Worm (Caenorhabditis elegans) whole organism, dauer: Measurements from ENCODE around the gene col-115.
"Not testable (repeated sequence)": the region's sequence is repeated elsewhere in the genome, so short reads cannot be mapped to it uniquely, and the experiment has no call there.

Experiments used
- unc-62 ChIP-seq: sonication (generic microtip); optimal IDR thresholded peaks from 2 replicates; lab custom pipeline; 2017; ENCODE audit warnings: missing biosample characterization, missing genetic modification reagents, missing genetic modification characterization

Gene col-115

DNA sequence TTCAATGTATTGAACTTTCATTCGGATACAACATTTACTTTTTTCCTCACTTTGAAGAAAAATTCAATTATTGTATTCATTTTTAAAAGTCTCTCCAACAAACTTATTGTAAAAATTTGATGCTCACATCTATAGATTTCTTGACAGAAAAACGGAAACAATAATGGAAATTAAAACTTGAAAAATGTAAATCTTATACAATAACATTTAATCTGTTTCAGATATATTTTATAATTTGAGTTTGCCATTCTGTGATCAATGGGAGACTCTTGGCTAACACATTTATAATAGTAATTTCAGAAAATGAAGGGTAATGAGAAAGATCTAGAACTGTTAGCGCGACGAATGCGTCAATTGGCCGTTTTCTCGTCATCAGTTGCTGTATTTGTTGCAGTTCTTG, at the start of gene col-115:
Gene col-115, plus strand, starts transcription at position 301 of the 400 bp plus-strand sequence.
- no peak for TF ChIP-seq unc-62

DNA sequence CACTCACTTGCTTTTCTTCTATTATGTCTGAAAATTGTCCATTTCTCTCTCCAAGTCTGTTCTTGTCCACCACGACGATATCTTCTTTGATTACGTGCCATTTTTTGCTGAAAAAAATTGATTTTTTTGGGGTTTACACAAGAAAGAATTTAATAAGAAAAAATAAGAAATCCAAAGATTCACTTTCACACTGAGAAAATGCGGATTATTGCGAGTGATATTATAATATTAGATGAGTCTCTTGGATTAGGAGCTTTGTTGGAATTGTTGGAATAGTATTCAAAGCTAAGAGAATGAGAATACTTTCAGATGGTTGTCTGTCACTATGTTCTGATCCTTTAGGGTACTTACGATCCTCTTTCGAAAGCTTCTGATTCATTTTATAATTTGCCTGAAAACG, 49.7 kb upstream of the col-115 start, which contains the start of gene F20D12.7:
Gene F20D12.7, minus strand, starts transcription at position 101 of the 400 bp plus-strand sequence.
- no peak for TF ChIP-seq unc-62

DNA sequence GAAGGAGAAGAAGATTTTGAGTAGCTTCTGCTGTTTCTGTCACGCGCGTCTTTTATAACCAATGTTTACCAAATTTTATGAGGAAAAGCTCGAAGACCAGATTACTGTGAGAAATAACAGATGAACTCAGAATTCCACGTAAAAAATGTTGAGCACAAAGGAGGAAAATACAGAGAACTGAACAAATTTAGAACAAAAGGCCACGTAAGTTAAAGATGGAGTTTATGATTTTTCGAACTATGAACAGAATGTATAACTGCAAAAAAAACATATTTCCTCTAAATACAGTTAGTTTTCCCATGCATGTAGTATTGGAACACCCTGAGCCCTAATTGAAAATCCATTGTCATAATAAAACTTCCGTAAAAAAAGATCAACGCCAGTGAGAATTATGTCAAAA, 47.6 kb upstream of the col-115 start, which contains the start of gene exc-9:
Gene exc-9, minus strand, starts transcription at position 101 of the 400 bp plus-strand sequence.
- no peak for TF ChIP-seq unc-62

DNA sequence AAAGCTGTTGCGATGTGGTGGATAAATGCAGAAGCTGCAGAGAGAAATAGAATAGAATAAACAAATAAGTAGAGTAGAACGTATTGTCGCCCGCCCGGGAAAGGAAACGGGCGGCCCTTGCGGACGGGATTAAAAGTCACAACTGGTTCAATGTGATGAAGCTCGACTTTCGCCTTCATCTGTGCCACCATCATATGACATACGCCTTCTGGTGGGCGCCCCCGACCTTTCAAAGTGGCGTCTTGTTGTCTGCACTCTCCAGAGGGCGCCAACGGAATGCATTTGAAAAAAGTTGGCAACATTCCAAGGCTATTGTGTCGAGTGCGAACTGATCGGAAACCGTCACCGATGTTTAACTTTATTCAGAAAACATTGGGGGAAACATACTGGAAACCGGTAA, 45.2 kb upstream of the col-115 start:
- no peak for TF ChIP-seq unc-62

DNA sequence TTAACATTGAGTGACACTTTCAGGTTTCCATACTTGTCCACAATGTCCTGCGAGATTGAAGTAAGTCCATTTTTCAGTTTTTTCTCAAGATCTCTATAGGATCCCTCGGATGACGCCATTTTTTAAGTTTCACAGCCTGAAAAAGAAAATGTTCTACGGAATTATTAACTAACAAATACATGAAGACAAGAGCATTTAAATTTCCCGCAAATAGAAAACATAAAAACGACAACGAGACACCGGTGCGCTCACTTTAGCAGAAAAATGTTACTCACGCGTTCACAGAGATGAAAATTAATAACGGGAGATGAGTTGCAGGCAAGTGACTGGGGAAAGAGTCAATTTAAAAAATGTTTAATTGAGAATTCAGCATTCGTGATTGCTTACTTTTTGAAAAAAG, 42.0 kb upstream of the col-115 start, which contains the start of gene czw-1:
Gene czw-1, minus strand, starts transcription at position 369 of the 400 bp plus-strand sequence.
- TF ChIP-seq unc-62: no peak

DNA sequence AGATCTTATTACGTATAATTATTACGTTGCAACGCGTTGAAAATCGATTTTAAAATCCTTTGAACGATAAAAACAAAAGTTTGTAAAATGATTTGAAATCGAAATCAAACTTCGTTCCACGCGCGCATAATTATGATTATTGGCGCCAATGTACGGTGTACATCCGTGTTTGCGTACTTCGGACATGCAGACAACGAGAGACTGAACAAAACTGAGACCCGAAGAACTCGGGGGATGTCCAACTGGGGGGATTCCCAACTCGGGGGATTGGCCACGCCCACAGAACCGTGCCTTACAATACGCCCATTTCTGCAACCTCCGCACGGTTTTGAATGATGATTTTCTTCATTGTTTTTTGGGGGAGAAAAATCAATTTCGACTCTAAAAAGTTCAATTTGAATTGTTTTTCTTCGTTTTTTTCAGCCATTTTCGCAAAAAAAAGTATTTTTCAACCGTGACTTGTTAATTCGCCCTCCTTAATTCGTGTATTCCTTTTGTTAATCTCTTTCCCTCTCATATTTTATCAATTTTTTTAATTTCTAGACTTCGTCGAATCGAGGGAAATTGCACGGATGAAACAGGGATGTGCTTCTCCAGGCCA, 41.5 kb upstream of the col-115 start, which contains the start of gene F20D12.12:
Gene F20D12.12, plus strand, starts transcription at position 542 of the 601 bp plus-strand sequence.
- TF ChIP-seq unc-62: not testable (repeated sequence)

DNA sequence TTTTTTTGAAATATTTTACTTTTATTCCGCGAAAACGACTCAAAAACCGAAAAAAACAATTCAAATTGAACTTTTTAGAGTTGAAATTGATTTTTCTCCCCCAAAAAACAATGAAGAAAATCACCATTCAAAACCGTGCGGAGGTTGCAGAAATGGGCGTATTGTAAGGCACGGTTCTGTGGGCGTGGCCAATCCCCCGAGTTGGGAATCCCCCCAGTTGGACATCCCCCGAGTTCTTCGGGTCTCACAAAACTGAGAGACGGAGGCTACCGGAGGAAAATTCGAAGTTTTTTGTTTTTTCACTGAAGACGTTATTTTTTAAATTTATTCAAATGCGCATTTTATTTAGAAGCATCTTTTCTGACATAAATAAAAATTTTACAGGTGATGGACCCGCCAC, 40.2 kb upstream of the col-115 start, which contains the start of gene mcm-3AP:
Gene mcm-3AP, plus strand, starts transcription at position 383 of the 400 bp plus-strand sequence.
- not testable (repeated sequence) for TF ChIP-seq unc-62

DNA sequence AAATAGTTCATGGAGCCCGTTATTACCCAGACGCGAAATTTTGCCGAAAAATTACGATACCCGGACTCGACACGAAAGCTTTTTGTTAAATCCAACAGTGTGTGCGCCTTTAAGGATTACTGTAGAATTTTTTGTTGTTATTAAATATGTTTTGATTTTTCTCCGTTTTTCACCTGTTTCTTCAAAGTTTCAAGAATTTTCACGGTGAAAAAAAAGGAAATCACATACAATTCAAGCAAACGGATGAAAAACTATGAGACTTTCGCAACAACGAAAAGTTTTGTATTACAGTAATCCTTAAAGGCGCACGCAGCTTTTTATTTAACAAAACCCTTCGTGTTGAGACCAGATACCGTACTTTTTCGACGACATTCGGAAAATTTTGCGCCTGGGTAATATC, 34.5 kb upstream of the col-115 start:
- no peak for TF ChIP-seq unc-62

DNA sequence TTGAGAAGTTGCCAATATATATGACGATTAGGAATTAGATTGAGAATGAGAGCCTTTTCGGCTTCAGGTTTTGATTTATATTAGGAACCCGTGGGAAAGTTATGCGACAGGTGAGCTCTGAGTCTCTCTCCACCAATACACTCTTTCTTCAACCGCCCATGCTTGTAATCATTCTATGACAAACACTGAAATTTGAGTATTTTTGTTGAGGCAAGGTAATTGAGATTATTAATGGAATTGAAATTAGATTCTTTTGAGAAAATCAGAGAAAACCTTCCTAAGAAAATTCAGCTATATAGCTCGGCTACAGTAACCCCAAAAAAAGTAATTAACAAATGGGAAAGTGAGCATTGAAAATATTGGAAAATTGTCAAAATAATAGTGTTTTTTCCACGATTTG, 32.6 kb upstream of the col-115 start, which contains the start of gene ceh-19:
Gene ceh-19, minus strand, starts transcription at position 101 of the 400 bp plus-strand sequence.
- TF ChIP-seq unc-62: no peak

DNA sequence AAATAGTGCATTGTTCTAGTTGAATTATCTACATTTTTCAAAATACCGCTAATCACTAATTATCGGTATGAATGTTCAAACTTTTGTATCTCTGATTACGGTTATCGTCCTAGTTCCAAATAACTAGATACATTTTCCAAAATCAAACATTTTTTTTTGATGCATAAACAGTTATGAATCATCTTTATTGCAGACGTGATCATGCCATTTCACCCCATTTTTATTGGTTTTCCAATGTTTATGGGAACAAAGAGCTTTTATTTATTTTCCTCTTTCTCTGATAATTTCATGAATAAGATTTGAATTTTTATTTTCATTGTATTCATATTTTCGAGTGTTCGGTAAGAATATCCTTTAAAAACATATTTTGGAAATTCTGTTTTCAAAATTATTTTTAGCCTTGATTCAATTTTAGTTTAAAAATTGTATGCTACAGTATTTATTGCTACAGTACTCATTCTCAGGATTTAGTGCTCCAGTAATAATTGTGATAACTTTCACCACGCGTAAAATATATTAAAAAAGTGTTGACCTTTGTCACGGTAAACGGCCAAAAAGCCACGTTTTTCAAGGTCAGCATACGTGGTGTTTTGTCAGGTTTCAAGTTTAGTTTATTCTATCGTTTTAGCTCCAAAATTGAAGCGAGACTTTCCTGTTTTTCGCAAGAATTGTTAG, 31.7 kb upstream of the col-115 start, which contains the start of gene csr-1:
Gene csr-1, plus strand, starts transcription at position 625 of the 675 bp plus-strand sequence.
- TF ChIP-seq unc-62: no peak

DNA sequence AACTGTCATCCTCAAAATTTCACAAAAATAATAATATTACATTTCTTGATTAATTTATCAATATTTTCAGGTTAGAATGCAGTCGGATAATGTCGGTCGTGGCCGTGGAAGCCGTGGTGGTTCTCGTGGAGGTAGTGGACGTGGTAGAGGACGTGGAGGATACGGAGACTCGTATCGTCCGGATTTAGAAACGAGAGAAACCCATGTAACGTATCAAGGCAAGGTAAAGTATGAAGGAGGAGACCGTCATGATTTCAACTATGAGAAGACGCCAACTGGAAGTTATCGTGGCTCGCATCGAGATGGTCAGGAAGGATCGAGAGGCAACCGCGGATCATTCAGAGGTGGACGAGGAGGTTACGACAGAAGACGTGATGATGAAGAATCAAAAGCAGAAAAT, 31.0 kb upstream of the col-115 start, which contains the start of gene frpr-10:
Gene frpr-10, plus strand, starts transcription at position 301 of the 400 bp plus-strand sequence.
- no peak for TF ChIP-seq unc-62

DNA sequence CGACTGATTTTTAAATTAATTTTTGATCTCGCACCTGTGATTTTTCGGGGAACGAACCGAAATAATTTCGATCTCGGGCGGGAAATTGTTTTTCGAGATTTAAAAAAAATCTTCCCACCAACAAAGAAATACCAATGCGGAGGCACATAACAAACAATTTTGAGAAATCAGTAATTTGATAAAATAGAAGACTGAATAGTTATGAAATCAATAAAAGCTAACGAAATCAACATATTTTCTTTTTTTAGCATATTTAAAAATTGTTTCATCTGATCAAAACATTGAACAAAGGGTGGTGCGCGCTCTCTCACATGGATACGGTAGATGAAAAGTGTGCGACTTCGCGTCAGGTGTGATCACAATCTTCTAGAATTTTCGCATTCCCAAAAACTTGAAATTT, 30.4 kb upstream of the col-115 start:
- no peak for TF ChIP-seq unc-62

DNA sequence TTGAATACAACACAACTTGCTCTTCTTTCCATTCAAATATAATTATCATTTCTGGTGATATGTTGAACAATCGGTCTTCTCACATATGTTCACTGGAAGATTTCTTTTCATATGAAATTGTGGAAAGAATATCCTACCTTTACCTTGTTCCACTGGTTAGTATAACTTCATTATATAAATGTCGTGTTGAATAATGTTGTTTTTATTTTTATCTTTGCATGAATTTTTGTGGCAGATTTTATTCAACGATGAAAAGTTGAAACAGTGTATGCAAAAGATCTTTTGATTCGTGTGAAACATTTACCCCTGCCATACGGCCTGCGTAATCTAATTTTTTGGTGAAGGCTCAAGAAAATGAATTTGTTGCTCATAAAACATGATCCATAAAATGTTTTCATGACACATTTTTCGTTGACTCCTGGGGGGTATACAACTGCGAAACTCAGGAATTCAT, 26.6 kb upstream of the col-115 start:
- TF ChIP-seq unc-62: no peak

DNA sequence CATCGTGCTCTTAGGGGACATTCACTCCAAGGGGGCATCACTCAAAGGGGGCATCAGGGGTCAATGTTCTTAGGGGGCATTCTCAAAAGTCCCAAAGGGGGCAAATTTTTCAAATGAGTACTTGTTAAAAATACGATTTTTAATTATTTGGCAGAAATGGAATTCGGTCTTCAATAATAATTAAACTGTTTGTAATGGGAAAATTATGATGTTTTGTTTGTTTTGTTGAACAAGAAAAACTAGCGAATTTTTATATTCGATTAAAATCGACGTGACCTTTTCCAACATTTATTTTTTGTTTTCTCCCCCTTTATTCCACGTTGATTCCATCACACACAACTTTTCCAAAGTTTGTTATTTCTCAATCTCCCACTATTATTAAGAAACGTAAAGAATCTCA, 21.5 kb upstream of the col-115 start, which contains the start of gene F57H12.5:
Gene F57H12.5, plus strand, starts transcription at position 301 of the 400 bp plus-strand sequence.
- TF ChIP-seq unc-62: no peak

DNA sequence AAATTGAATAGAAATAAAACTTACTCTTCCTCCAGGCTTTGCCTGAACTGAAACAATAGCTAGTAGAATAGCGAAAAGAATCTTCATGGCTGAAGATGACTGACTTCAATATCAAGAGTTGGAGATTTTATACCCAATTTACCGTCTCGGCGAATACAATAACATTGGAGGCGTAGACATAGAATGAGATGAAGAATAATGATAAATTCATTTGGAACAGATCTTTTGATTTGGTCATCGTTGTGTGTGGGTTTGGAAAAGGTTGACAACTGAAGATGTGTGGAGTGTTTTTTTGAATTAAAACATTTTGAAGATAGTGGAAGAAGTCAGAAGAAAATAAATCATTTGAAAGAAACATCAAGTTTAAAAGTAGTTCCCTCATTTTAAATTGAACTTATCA, 12.3 kb upstream of the col-115 start, which contains the start of gene F57H12.6:
Gene F57H12.6, minus strand, starts transcription at position 101 of the 400 bp plus-strand sequence.
- no peak for TF ChIP-seq unc-62

DNA sequence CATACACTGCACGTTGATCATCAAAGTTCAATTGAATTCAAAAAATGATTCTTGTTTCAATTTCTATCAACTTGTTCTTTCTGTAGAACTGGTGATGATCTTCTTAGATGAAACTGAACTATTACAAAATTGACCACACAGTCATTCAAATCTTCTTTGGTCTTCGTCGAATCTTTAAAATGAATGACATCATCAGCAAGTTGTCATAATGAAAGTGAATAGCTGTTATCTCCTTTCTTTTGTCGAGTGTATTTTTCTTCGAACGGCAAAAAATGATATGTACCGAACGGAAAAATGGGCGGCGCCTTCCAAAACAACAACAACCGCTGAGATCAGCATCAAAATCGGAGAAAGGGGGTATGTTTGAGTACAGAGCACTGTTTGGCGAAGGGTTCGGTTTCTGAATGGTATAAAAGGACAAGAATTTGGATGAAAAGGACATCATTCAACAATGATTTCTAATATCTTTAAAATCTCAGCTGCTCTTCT, 11.0 kb upstream of the col-115 start, which contains the start of gene ora-1:
Gene ora-1, plus strand, starts transcription at position 439 of the 489 bp plus-strand sequence.
- no peak for TF ChIP-seq unc-62

DNA sequence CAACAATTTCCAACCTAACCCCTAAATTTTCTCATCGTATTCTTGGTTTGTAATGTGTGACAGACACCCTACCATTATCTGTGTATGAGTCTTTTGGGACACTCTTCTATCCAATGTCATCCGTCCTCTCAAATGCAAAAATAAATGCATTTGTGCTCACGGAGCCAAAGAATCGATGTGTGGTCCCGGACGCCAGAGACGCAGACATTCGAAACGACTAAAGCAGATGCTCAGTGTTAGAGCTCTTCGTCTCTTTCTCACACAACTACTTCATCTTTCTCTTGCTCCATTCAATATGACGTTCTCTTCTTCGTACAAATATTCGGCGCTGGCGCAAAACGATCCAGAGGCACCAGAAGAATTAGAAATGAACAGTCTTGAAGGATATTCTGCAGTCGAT, 8.9 kb upstream of the col-115 start, which contains the start of gene unc-24:
Gene unc-24, plus strand, starts transcription at position 283 of the 400 bp plus-strand sequence.
- no peak for TF ChIP-seq unc-62
